Worm (Caenorhabditis elegans) whole organism, L2 larva: Measurements from ENCODE around the gene K03B8.4.

ENCODE experiments used
- ZK546.5 ChIP-seq: sonication (generic microtip); optimal IDR thresholded peaks from 2 replicates; lab custom pipeline; 2017; ENCODE audit warnings: missing biosample characterization, missing genetic modification characterization
- ama-1 ChIP-seq: fragments of 150-350 bp; optimal IDR thresholded peaks from 2 replicates; lab custom pipeline; 2018; ENCODE audit warnings: inconsistent platforms
- lin-11 ChIP-seq: fragments of 150-350 bp; sonication (generic microtip); optimal IDR thresholded peaks from 2 replicates; lab custom pipeline; 2014; ENCODE audit warnings: missing biosample characterization, missing genetic modification characterization, inconsistent platforms, mixed read lengths
- lin-39 ChIP-seq: fragments of 150-350 bp; optimal IDR thresholded peaks from 2 replicates; lab custom pipeline; 2014; ENCODE audit warnings: missing biosample characterization, missing genetic modification reagents, missing genetic modification characterization
- lsy-2 ChIP-seq, 2 experiments: fragments of 150-350 bp in 1 of 2; sonication (generic microtip) in 1 of 2; optimal IDR thresholded peaks; 2 replicates each; lab custom pipeline; 2014 to 2017; ENCODE audit warnings: missing biosample characterization in 2 of 2, missing genetic modification characterization in 2 of 2
- mdl-1 ChIP-seq, 2 experiments: fragments of 150-350 bp in 1 of 2; sonication (generic microtip) in 1 of 2; optimal IDR thresholded peaks; 2 replicates each; lab custom pipeline; 2017; ENCODE audit warnings: missing biosample characterization in 2 of 2, missing genetic modification characterization in 2 of 2
- nhr-12 ChIP-seq: fragments of 150-350 bp; optimal IDR thresholded peaks from 2 replicates; lab custom pipeline; 2014; ENCODE audit warnings: missing biosample characterization, missing genetic modification characterization
- nhr-237 ChIP-seq: fragments of 150-350 bp; optimal IDR thresholded peaks from 2 replicates; lab custom pipeline; 2014; ENCODE audit warnings: missing biosample characterization, missing genetic modification characterization
- nhr-6 ChIP-seq: fragments of 150-350 bp; optimal IDR thresholded peaks from 2 replicates; lab custom pipeline; 2014; ENCODE audit warnings: missing biosample characterization, missing genetic modification characterization
- nhr-77 ChIP-seq: fragments of 150-350 bp; optimal IDR thresholded peaks from 2 replicates; lab custom pipeline; 2014; ENCODE audit warnings: missing biosample characterization, missing genetic modification characterization
- sma-3 ChIP-seq: sonication (generic microtip); optimal IDR thresholded peaks from 2 replicates; lab custom pipeline; 2016; ENCODE audit warnings: missing genetic modification reagents, missing genetic modification characterization, missing compliant biosample characterization
- snpc-4 ChIP-seq: fragments of 150-350 bp; optimal IDR thresholded peaks from 2 replicates; lab custom pipeline; 2014; ENCODE audit warnings: missing biosample characterization, missing genetic modification characterization
- ztf-11 ChIP-seq: sonication (generic microtip); optimal IDR thresholded peaks from 2 replicates; lab custom pipeline; 2017; ENCODE audit warnings: missing biosample characterization, missing genetic modification characterization

- no peak for TF ChIP-seq nhr-77 (tag; lab: Kevin White, UChicago)
- no peak for TF ChIP-seq ZK546.5 (tag; lab: Kevin White, UChicago)
- no peak for TF ChIP-seq nhr-237
- TF ChIP-seq snpc-4 (tag; lab: Kevin White, UChicago): no peak
- no peak for TF ChIP-seq mdl-1 (tag; optimal IDR thresholded peaks at IDR 0.05; lab: Kevin White, UChicago)
- no peak for TF ChIP-seq nhr-12
- TF ChIP-seq ztf-11 (tag; lab: Kevin White, UChicago): no peak
- no peak for TF ChIP-seq lsy-2 (tag; optimal IDR thresholded peaks at IDR 0.05; lab: Kevin White, UChicago)
- no peak for TF ChIP-seq lin-39 (tag; lab: Kevin White, UChicago)
- no peak for TF ChIP-seq ama-1 (lab: Kevin White, UChicago)
- TF ChIP-seq sma-3 (GFP tag; lab: Kevin White, UChicago): no peak
- no peak for TF ChIP-seq nhr-6 (tag; lab: Kevin White, UChicago)
- TF ChIP-seq lin-11 (tag; lab: Kevin White, UChicago): no peak
Measured at ce11 chrV:11402610-11403009, 7.7 kb upstream of the K03B8.4 start, which contains the start of gene nas-19.
